Fruit fly (Drosophila melanogaster): ENCODE measurements around the gene CG1231.

DNA sequence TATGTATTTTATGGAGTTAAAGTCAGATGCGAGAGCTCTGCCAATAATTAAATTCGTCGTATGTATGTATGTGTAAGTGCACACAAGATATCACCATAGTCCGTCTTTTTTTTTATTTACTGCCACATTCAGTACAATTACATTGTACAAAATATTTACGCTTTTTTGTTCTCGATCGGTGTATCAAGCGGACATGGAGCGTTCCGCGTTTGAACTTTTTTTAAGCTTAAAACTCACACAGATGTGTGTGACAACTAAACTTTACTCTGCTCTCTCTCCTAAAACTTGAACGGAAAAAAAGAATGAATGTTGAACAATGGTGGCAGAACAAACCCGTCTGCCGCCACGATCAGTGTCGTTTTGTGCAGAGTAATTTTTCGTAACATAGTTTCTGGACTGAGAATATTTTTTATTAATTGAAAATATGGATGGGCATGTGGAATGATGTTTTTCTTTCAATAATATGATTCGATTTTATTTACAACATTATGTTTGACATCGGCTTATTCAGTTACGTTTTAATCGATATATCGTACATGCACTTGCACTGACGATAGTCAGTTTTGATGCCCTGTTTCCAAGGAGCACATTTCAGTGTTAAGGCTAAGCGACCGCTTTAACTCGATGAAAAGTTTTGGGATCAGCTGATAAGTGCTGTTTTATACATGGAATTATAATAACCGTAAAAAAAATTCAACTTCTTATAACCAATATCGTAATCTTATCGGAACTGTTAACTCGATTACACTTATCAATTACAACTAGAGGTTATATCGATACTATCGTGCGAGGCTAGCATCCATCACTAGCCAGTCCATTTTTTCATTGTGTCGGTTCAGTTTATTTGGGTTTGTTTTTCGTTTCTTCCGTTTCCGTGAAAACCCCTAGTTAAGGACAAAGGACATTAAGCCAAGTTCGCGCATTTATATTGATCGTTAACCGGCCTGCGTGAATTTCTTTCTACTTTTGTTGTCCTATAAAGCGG is 9.3 kb upstream of the CG1231 start, which contains the start of gene mth:
- no peak for TF ChIP-seq usp (GFP tag; optimal IDR thresholded peaks at IDR 0.05)
- no peak for TF ChIP-seq pan (optimal IDR thresholded peaks at IDR 0.05)
- no peak for TF ChIP-seq psq (optimal IDR thresholded peaks at IDR 0.05)
- TF ChIP-seq CG8478 (optimal IDR thresholded peaks at IDR 0.05), result no peak
- no peak for TF ChIP-seq EcR (GFP tag; optimal IDR thresholded peaks at IDR 0.05)
- no peak for TF ChIP-seq Dll (optimal IDR thresholded peaks at IDR 0.05)
